Worm (Caenorhabditis elegans): ENCODE data around the gene C55C3.8.

DNA sequence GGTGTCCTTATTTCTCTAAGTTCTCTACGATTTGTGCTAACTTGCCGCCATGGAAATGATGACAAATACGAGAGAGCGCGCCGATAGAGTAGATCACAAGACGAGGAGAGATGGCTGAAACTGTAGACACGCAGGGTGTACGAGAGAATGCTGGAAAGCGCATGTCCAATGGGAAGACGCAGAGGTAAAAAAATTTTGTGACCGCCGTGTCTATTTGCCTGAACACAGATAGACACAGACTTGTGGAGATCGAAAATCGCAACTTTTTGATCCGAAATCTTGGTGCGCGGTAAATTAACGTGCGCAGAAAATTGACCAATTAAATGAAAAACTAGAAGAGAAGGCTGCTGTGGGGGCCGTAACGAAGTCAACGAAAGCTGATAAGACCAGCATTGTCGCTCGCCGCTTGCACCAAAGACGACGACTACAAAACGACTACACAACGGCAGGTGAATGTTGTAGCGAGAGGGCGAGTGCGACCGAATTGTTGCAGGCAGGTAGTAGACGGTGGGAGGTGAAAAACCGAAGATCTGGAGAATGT lies 33.6 kb upstream of the C55C3.8 start:
- TF ChIP-seq nhr-111 (GFP tag; optimal IDR thresholded peaks at IDR 0.05) (no peak), unc-39 (tag; optimal IDR thresholded peaks at IDR 0.05) (no peak), hlh-30 (tag; optimal IDR thresholded peaks at IDR 0.05; ENCODE audit: insufficient read depth) (peak; percentile 94), aha-1 (tag) (peak; percentile 73)
